Worm (Caenorhabditis elegans) whole organism, L3 larva: ENCODE data around the gene lido-12.
A peak's percentile ranks its signal among the peaks of the same experiment; 100 is the strongest.
"Not testable (repeated sequence)": the region's sequence is repeated elsewhere in the genome, so short reads cannot be mapped to it uniquely, and the experiment has no call there.

Experiments
- aly-2 ChIP-seq: fragments of 150-350 bp; optimal IDR thresholded peaks from 2 replicates; lab custom pipeline; 2014; ENCODE audit warnings: missing biosample characterization, missing genetic modification characterization
- ceh-16 ChIP-seq: sonication (generic microtip); optimal IDR thresholded peaks from 2 replicates; lab custom pipeline; 2017; ENCODE audit warnings: missing biosample characterization, missing genetic modification characterization
- ceh-28 ChIP-seq: fragments of 150-350 bp; optimal IDR thresholded peaks from 2 replicates; lab custom pipeline; 2014; ENCODE audit warnings: missing biosample characterization, missing genetic modification reagents, missing genetic modification characterization
- ceh-82 ChIP-seq: fragments of 150-350 bp; optimal IDR thresholded peaks from 2 replicates; lab custom pipeline; 2014; ENCODE audit warnings: missing biosample characterization, missing genetic modification characterization
- ceh-9 ChIP-seq: sonication (generic microtip); optimal IDR thresholded peaks from 2 replicates; lab custom pipeline; 2018; ENCODE audit warnings: missing biosample characterization, missing genetic modification characterization
- daf-12 ChIP-seq: fragments of 150-350 bp; optimal IDR thresholded peaks from 2 replicates; lab custom pipeline; 2014; ENCODE audit warnings: missing biosample characterization, missing genetic modification reagents, missing genetic modification characterization
- egl-5 ChIP-seq: fragments of 150-350 bp; optimal IDR thresholded peaks from 2 replicates; lab custom pipeline; 2017; ENCODE audit warnings: missing biosample characterization, missing genetic modification reagents, missing genetic modification characterization, inconsistent platforms
- elt-2 ChIP-seq: sonication (generic microtip); optimal IDR thresholded peaks from 2 replicates; lab custom pipeline; 2016; ENCODE audit warnings: missing genetic modification reagents, mild to moderate bottlenecking, missing genetic modification characterization, missing compliant biosample characterization
- elt-3 ChIP-seq, 3 experiments: fragments of 150-350 bp in 1 of 3; sonication (generic microtip) in 2 of 3; optimal IDR thresholded peaks; 2 replicates in 2 of 3; 4 replicates in 1 of 3; lab custom pipeline; 2014 to 2017; ENCODE audit warnings: missing biosample characterization in 3 of 3, missing genetic modification characterization in 3 of 3
- fkh-10 ChIP-seq: sonication (generic microtip); optimal IDR thresholded peaks from 2 replicates; lab custom pipeline; 2017; ENCODE audit warnings: missing biosample characterization, missing genetic modification reagents, missing genetic modification characterization
- fkh-2 ChIP-seq: fragments of 150-350 bp; optimal IDR thresholded peaks from 2 replicates; lab custom pipeline; 2014; ENCODE audit warnings: missing biosample characterization, missing genetic modification reagents, missing genetic modification characterization
- fos-1 ChIP-seq: fragments of 150-350 bp; optimal IDR thresholded peaks from 2 replicates; lab custom pipeline; 2014; ENCODE audit warnings: missing biosample characterization, missing genetic modification characterization
- lin-15B ChIP-seq: fragments of 150-350 bp; optimal IDR thresholded peaks from 2 replicates; lab custom pipeline; 2014; ENCODE audit warnings: missing biosample characterization, missing genetic modification characterization
- lin-39 ChIP-seq: fragments of 150-350 bp; optimal IDR thresholded peaks from 2 replicates; lab custom pipeline; 2018; ENCODE audit warnings: missing biosample characterization, missing genetic modification reagents, missing genetic modification characterization
- mml-1 ChIP-seq: fragments of 150-350 bp; sonication (generic microtip); optimal IDR thresholded peaks from 3 replicates; lab custom pipeline; 2014; ENCODE audit warnings: missing biosample characterization, missing genetic modification characterization
- nfya-1 ChIP-seq: sonication (generic microtip); optimal IDR thresholded peaks from 2 replicates; lab custom pipeline; 2017; ENCODE audit warnings: missing genetic modification characterization, mild to moderate bottlenecking, missing compliant biosample characterization, antibody characterized with exemption, moderate library complexity; ENCODE audit not compliant: insufficient read depth
- nhr-11 ChIP-seq: fragments of 150-350 bp; optimal IDR thresholded peaks from 2 replicates; lab custom pipeline; 2014; ENCODE audit warnings: missing biosample characterization, missing genetic modification characterization
- nhr-12 ChIP-seq: fragments of 150-350 bp; optimal IDR thresholded peaks from 2 replicates; lab custom pipeline; 2014; ENCODE audit warnings: missing biosample characterization, missing genetic modification characterization
- nhr-23 ChIP-seq: fragments of 150-350 bp; optimal IDR thresholded peaks from 2 replicates; lab custom pipeline; 2014; ENCODE audit warnings: missing biosample characterization, missing genetic modification reagents, missing genetic modification characterization
- nhr-25 ChIP-seq: sonication (generic microtip); optimal IDR thresholded peaks from 2 replicates; lab custom pipeline; 2017; ENCODE audit warnings: missing biosample characterization, missing genetic modification characterization
- nhr-28 ChIP-seq: fragments of 150-350 bp; optimal IDR thresholded peaks from 2 replicates; lab custom pipeline; 2014; ENCODE audit warnings: missing biosample characterization, missing genetic modification characterization
- nhr-43 ChIP-seq: sonication (generic microtip); optimal IDR thresholded peaks from 2 replicates; lab custom pipeline; 2016; ENCODE audit warnings: mild to moderate bottlenecking, missing genetic modification characterization, missing compliant biosample characterization; ENCODE audit not compliant: poor library complexity, severe bottlenecking
- nhr-67 ChIP-seq: fragments of 150-350 bp; optimal IDR thresholded peaks from 2 replicates; lab custom pipeline; 2014; ENCODE audit warnings: missing biosample characterization, missing genetic modification characterization
- nhr-76 ChIP-seq: fragments of 150-350 bp; sonication (generic microtip); optimal IDR thresholded peaks from 5 replicates; lab custom pipeline; 2014; ENCODE audit warnings: missing biosample characterization, missing genetic modification characterization
- pha-4 ChIP-seq: fragments of 150-350 bp; optimal IDR thresholded peaks from 2 replicates; lab custom pipeline; 2014; ENCODE audit warnings: missing biosample characterization, missing genetic modification reagents, missing genetic modification characterization
- pqm-1 ChIP-seq: fragments of 150-350 bp; optimal IDR thresholded peaks from 2 replicates; lab custom pipeline; 2017; ENCODE audit warnings: missing biosample characterization, missing genetic modification characterization, inconsistent platforms
- sea-2 ChIP-seq: fragments of 150-350 bp; sonication (generic microtip); optimal IDR thresholded peaks from 4 replicates; lab custom pipeline; 2014; ENCODE audit warnings: missing biosample characterization, missing genetic modification reagents, missing genetic modification characterization
- skn-1 ChIP-seq: fragments of 150-350 bp; optimal IDR thresholded peaks from 2 replicates; lab custom pipeline; 2014; ENCODE audit warnings: missing biosample characterization, missing genetic modification characterization
- tbx-2 ChIP-seq: sonication (generic microtip); optimal IDR thresholded peaks from 2 replicates; lab custom pipeline; 2016; ENCODE audit warnings: mild to moderate bottlenecking, missing genetic modification characterization, missing compliant biosample characterization
- unc-39 ChIP-seq: sonication (generic microtip); optimal IDR thresholded peaks from 4 replicates; lab custom pipeline; 2017; ENCODE audit warnings: missing biosample characterization, missing genetic modification characterization
- zag-1 ChIP-seq: fragments of 150-350 bp; optimal IDR thresholded peaks from 2 replicates; lab custom pipeline; 2014; ENCODE audit warnings: missing biosample characterization, missing genetic modification characterization
- ztf-4 ChIP-seq: fragments of 150-350 bp; optimal IDR thresholded peaks from 2 replicates; lab custom pipeline; 2014; ENCODE audit warnings: missing biosample characterization, missing genetic modification characterization

Gene lido-12

DNA sequence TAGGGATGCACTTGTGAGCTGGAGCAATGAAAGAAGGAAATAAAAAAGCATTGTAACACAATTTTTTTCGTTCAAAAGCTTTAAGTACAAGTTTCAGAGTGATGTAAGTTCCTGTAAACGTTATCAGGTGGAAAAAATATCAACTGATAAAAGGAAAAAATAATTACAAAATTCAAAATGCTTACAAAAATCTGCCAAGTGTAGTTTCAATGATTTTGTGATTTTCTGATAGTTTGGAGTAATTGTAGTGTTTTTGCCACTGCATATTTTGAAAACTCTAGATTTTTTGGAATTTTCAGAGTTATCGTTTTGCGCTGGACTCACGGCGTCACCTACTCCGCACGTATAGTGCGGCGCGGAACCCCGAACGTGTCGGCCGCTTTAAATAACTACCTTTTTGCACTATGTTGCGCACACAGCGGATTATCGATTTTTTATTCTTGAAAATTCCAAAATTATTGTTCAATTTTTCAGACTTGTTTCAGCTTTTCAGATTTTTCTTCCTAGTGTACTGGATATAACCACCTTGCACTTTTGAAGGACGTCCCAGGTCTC is 17.9 kb downstream of the lido-12 start, which contains the start of gene clec-2:
TSS of gene clec-2 (minus strand) at position 51 of the 555 bp plus-strand sequence.
- TF ChIP-seq aly-2 (tag; lab: Kevin White, UChicago): no peak
- TF ChIP-seq fkh-2: no peak
- no peak for TF ChIP-seq lin-39 (tag; lab: Kevin White, UChicago)

DNA sequence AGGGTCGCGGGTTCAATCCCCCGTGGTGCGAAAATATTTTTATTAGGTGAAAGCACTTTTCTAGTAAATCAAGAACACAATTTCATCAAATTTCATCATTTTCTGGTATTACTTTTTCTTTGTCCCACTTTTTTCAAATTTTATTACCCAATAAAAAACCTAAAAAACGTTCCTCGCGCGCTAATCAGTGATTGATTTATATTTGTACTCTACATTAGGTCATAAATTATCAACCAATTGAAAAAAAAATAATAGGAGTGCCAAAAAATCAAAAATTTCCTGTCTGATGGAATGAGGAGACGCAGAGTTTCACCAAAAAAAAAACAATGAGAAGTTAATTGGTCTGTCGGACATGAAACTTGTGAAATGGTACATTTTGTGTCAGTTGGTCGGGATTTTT is 19.1 kb downstream of the lido-12 start:
- TF ChIP-seq zag-1 (no peak), nhr-25 (no peak), ztf-4 (tag; lab: Kevin White, UChicago) (no peak), unc-39 (tag; lab: Kevin White, UChicago) (no peak), ceh-82 (tag; lab: Kevin White, UChicago) (no peak), ceh-9 (tag; lab: Kevin White, UChicago) (no peak), nhr-76 (tag; lab: Kevin White, UChicago) (no peak), mml-1 (no peak), fkh-10 (GFP tag; lab: Kevin White, UChicago) (no peak), pqm-1 (no peak), sea-2 (GFP tag; lab: Kevin White, UChicago) (no peak), skn-1 (tag; lab: Kevin White, UChicago) (no peak), fkh-2 (no peak), nhr-67 (tag; lab: Kevin White, UChicago) (no peak), pha-4 (tag; lab: Kevin White, UChicago) (no peak), daf-12 (tag; lab: Kevin White, UChicago) (no peak), ceh-28 (tag; lab: Kevin White, UChicago) (no peak), tbx-2 (no peak), lin-15B (tag; lab: Kevin White, UChicago) (no peak)
- TF ChIP-seq, all 47 proteins: peak for 0

DNA sequence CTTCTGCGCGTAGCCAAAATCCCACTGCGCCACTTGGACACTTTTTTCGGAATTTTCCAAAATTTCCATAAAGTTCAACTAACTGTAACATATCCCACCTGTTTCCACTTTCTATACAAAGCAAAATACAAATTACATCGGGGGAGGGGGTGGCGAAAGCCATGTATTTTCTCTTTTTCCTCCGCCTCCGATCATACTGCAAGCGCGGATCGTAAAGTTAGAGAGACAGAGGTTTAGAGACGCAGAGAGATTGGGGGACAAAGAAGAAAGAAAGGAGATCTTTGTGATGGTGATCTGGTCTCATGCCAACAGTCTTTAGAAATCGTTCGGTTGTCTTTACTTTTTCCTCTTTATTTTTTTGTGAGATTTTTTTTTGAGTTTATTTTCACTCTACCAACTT is 22.7 kb downstream of the lido-12 start:
- TF ChIP-seq ceh-16 (tag; lab: Kevin White, UChicago) (no peak), elt-3 (tag; optimal IDR thresholded peaks at IDR 0.05; lab: Kevin White, UChicago) (no peak), nhr-25 (peak; percentile 43)

DNA sequence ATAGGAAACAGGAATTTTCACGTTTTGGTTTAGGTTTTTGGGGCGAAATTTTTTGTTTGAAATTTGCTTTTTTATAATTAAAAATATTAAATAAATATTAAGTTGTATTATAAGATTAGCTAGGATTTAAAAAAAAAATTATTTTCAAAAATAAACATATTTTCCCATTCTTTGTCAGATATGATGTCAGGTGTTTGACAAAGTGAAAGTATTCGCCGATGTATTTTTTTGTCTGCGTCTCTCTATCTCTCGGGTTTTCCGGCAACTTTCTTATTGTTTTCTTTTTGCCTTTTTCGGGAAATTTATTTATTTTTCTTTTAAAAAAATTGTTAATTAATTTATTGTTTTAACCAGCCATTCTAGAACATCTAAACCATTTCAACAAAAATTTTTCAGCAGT is 24.8 kb downstream of the lido-12 start:
- TF ChIP-seq nfya-1 (tag; lab: Kevin White, UChicago): no peak
- TF ChIP-seq, all 47 proteins: peak for 0

DNA sequence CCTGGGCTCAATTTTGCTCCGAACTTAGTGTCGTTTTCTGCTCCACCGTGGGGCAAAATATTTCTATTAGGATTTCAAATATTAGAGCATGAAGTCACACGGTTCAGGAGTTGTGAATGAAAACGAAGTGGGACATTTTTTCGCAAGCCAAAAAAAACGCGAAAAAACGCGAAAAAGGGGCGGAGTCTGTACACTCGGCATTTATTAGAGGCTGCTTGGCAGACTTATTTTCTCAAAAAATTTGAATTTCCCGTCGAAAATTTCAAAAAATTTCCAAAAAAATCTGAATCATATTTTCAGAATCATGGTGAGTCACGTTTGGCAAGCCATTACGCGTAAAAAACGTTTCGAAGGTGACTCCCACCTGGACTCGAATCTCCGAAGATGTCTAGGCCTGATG is 26.9 kb downstream of the lido-12 start, which contains the start of gene B0454.6:
TSS of gene B0454.6 (plus strand) at position 301 of the 400 bp plus-strand sequence.
- TF ChIP-seq elt-2; mml-1; nhr-23 (tag; lab: Kevin White, UChicago): not testable (repeated sequence)

DNA sequence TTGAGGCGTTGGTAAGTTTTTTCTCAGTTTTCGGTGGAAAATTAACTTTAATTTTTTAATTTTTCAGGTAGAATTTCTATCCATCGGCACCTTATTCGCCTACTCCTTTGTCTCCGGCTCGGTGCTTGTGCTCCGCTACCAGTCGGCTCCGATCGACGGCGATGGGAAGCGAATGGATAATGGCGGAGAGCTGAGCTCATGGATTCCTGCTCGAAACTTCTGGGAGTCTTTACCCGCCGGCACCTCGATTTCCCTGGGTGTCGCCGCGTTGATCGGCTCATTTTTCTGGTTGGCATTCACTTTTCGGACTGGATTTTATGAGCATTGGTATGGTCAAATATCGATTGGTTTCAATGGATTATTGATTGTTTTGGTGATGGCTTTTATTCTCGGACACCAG is 29.3 kb downstream of the lido-12 start:
- TF ChIP-seq lin-39 (tag; lab: Kevin White, UChicago): no peak

DNA sequence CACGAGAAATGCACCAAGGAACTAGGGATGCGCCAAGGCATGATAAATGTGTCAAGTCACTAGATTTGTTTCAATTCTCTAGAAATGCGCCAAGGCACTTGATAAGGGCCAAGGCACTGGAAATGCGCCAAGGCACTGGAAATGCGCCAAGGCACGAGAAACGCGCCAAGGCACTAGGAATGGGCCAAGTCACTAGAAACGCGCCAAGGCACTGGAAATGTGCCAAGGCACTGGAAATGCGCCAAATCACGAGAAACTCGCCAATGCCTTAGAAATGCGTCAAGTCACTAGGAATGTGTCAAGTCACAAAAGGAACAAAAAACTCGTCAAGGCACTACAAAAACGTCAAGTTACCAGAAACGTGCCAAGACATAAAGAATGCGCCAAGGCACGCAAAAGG is 30.7 kb downstream of the lido-12 start:
- TF ChIP-seq ceh-82 (tag; lab: Kevin White, UChicago) (no peak), nhr-43 (tag; lab: Kevin White, UChicago) (no peak), egl-5 (tag; lab: Kevin White, UChicago) (no peak)

DNA sequence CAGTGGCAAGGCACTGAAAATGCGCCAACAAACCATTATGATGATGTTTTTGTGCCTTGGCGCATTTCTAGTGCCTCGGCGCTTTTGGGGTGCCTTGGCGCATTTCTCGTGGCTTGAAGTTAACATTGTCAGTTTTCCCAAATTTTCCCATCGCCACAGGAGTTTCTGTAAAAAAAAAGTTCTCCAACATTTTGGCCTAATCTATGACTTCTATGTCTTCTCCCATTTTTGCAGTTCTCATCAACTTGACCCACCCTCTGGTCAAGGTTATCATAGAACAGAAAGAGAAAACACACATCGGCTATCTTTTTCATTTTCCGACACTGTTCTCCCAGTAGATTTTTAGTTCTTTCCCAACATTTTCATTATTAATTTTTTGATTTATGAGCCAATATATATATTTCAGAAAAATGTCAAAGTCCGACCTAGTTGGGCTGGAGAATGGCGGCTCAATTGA is 32.9 kb downstream of the lido-12 start, which contains the start of the genes B0454.26 and B0454.5:
TSS of gene B0454.26 (minus strand) at position 101 of the 457 bp plus-strand sequence.
TSS of gene B0454.5 (plus strand) at position 407 of the 457 bp plus-strand sequence.
- no peak for TF ChIP-seq nhr-12 (tag; lab: Kevin White, UChicago)
- no peak for TF ChIP-seq ceh-16 (tag; lab: Kevin White, UChicago)
- no peak for TF ChIP-seq nhr-11 (tag; lab: Kevin White, UChicago)
- no peak for TF ChIP-seq fos-1 (tag; lab: Kevin White, UChicago)
- no peak for TF ChIP-seq nhr-28 (tag; lab: Kevin White, UChicago)
